Fruit fly (Drosophila melanogaster): ENCODE data around the gene Bfc.

- TF ChIP-seq CTCF (optimal IDR thresholded peaks at IDR 0.05) (no peak), CG8478 (optimal IDR thresholded peaks at IDR 0.05) (no peak)
Observed at dm6 chr3L:1258547-1258946, 8.1 kb downstream of the Bfc start.
